Worm (Caenorhabditis elegans): ENCODE measurements around the gene cdh-1.

ce11 chrIII:2920866-2921265 is 10.2 kb downstream of the cdh-1 start:
- TF ChIP-seq unc-62 (GFP tag; optimal IDR thresholded peaks at IDR 0.05) (no peak), unc-120 (tag; optimal IDR thresholded peaks at IDR 0.05; ENCODE audit: poor library complexity, severe bottlenecking) (no peak), pha-4 (tag; optimal IDR thresholded peaks at IDR 0.05) (no peak)

Measured in whole organism, mixed stage, embryonic.